Fruit fly (Drosophila melanogaster) whole organism, embryonic: ENCODE measurements around the gene aos.

Source experiments
- ATbp ChIP-seq: fragments of 200-800 bp; sonication (Bioruptor generic); optimal IDR thresholded peaks from 2 replicates; lab custom pipeline; 2017; ENCODE audit warnings: missing biosample characterization, mild to moderate bottlenecking, missing genetic modification characterization, missing genetic modification reagents
- Adf1 ChIP-seq: fragments of 200-800 bp; sonication (Bioruptor generic); IDR thresholded peaks from 2 replicates; pipeline ENCODE4 v1.3.6; 2022; ENCODE audit warnings: missing biosample characterization, missing genetic modification characterization
- Asciz ChIP-seq: fragments of 200-800 bp; sonication (Bioruptor generic); optimal IDR thresholded peaks from 2 replicates; lab custom pipeline; 2017; ENCODE audit warnings: missing biosample characterization, mild to moderate bottlenecking, missing genetic modification characterization, missing genetic modification reagents
- Atf6 ChIP-seq: fragments of 200-800 bp; sonication (Bioruptor generic); IDR thresholded peaks from 2 replicates; pipeline ENCODE4 v1.3.6; 2022; ENCODE audit warnings: missing biosample characterization, missing genetic modification characterization
- Awh ChIP-seq: fragments of 200-800 bp; sonication (Bioruptor generic); IDR thresholded peaks from 2 replicates; pipeline ENCODE4, ENCODE4 v1.3.6; 2022; ENCODE audit warnings: missing biosample characterization, missing genetic modification characterization
- Blimp-1 ChIP-seq: fragments of 200-800 bp; sonication (Bioruptor generic); optimal IDR thresholded peaks from 3 replicates; lab custom pipeline; 2018; ENCODE audit warnings: missing biosample characterization, missing genetic modification characterization, mild to moderate bottlenecking, moderate library complexity, missing genetic modification reagents
- CG12155 ChIP-seq: fragments of 200-800 bp; sonication (Bioruptor generic); optimal IDR thresholded peaks from 3 replicates; lab custom pipeline; 2016; ENCODE audit warnings: missing biosample characterization, missing genetic modification characterization
- CG12659 ChIP-seq: fragments of 200-800 bp; sonication (Bioruptor generic); optimal IDR thresholded peaks from 3 replicates; lab custom pipeline; 2017; ENCODE audit warnings: mild to moderate bottlenecking, missing biosample characterization, missing genetic modification reagents, missing genetic modification characterization
- CG14014 ChIP-seq: fragments of 200-800 bp; sonication (Bioruptor generic); IDR thresholded peaks from 2 replicates; pipeline ENCODE4 v1.3.6; 2022; ENCODE audit warnings: missing biosample characterization, missing genetic modification characterization
- CG15073 ChIP-seq: fragments of 200-800 bp; sonication (Bioruptor generic); optimal IDR thresholded peaks from 2 replicates; lab custom pipeline; 2016; ENCODE audit warnings: missing biosample characterization, missing genetic modification characterization
- CG1602 ChIP-seq: fragments of 200-800 bp; sonication (Bioruptor generic); optimal IDR thresholded peaks from 3 replicates; lab custom pipeline; 2016; ENCODE audit warnings: missing biosample characterization, missing genetic modification characterization
- CG17328 ChIP-seq: fragments of 200-800 bp; sonication (Bioruptor generic); IDR thresholded peaks from 2 replicates; pipeline ENCODE4 v1.3.6; 2022; ENCODE audit warnings: missing biosample characterization, missing genetic modification characterization
- CG32772 ChIP-seq: fragments of 200-800 bp; sonication (Bioruptor generic); IDR thresholded peaks from 2 replicates; pipeline ENCODE4 v1.3.6; 2022; ENCODE audit warnings: missing biosample characterization, missing genetic modification characterization
- CG3838 ChIP-seq: fragments of 200-800 bp; sonication (Bioruptor generic); optimal IDR thresholded peaks from 3 replicates; lab custom pipeline; 2016; ENCODE audit warnings: missing biosample characterization, missing genetic modification characterization
- CG43689 ChIP-seq: fragments of 200-800 bp; sonication (Bioruptor generic); IDR thresholded peaks from 2 replicates; pipeline ENCODE4 v1.3.6; 2022; ENCODE audit warnings: missing biosample characterization, missing genetic modification characterization
- CG5180 ChIP-seq: fragments of 200-800 bp; sonication (Bioruptor generic); optimal IDR thresholded peaks from 3 replicates; lab custom pipeline; 2017; ENCODE audit warnings: missing biosample characterization, missing genetic modification characterization, mild to moderate bottlenecking, moderate library complexity, missing genetic modification reagents
- CG5245 ChIP-seq: fragments of 200-800 bp; sonication (Bioruptor generic); optimal IDR thresholded peaks from 3 replicates; lab custom pipeline; 2016; ENCODE audit warnings: missing biosample characterization, missing genetic modification characterization
- CG6791 ChIP-seq: fragments of 200-800 bp; sonication (Bioruptor generic); IDR thresholded peaks from 3 replicates; pipeline ENCODE4 v1.3.6; 2022; ENCODE audit warnings: missing biosample characterization, missing genetic modification characterization; ENCODE audit not compliant: partially characterized antibody
- CG7271 ChIP-seq: fragments of 200-800 bp; sonication (Bioruptor generic); optimal IDR thresholded peaks from 2 replicates; lab custom pipeline; 2018; ENCODE audit warnings: missing biosample characterization, mild to moderate bottlenecking, missing genetic modification characterization, moderate library complexity
- CG7372 ChIP-seq: fragments of 200-800 bp; sonication (Bioruptor generic); IDR thresholded peaks from 2 replicates; pipeline ENCODE4 v1.3.6; 2022; ENCODE audit warnings: missing biosample characterization, missing genetic modification characterization
- CG7556 ChIP-seq: fragments of 200-800 bp; sonication (Bioruptor generic); optimal IDR thresholded peaks from 2 replicates; lab custom pipeline; 2017; ENCODE audit warnings: missing biosample characterization, mild to moderate bottlenecking, missing genetic modification characterization
- CG7745 ChIP-seq: fragments of 200-800 bp; sonication (Bioruptor generic); optimal IDR thresholded peaks from 2 replicates; lab custom pipeline; 2018; ENCODE audit warnings: missing biosample characterization, mild to moderate bottlenecking, missing genetic modification characterization, moderate library complexity
- CG8089 ChIP-seq: fragments of 200-800 bp; sonication (Bioruptor generic); optimal IDR thresholded peaks from 3 replicates; lab custom pipeline; 2016; ENCODE audit warnings: missing biosample characterization, missing genetic modification characterization
- CG8765 ChIP-seq: fragments of 200-800 bp; sonication (Bioruptor generic); IDR thresholded peaks from 2 replicates; pipeline ENCODE4 v1.3.6; 2022; ENCODE audit warnings: missing biosample characterization, missing genetic modification characterization
- CG9215 ChIP-seq: fragments of 200-800 bp; sonication (Bioruptor generic); IDR thresholded peaks from 2 replicates; pipeline ENCODE4 v1.3.6; 2022; ENCODE audit warnings: missing biosample characterization, missing genetic modification characterization
- CG9797 ChIP-seq: fragments of 200-800 bp; sonication (Bioruptor generic); optimal IDR thresholded peaks from 3 replicates; lab custom pipeline; 2018; ENCODE audit warnings: missing biosample characterization, mild to moderate bottlenecking, missing genetic modification characterization
- Dll ChIP-seq: fragments of 200-800 bp; sonication (Bioruptor generic); IDR thresholded peaks from 4 replicates; pipeline ENCODE4 v1.3.6; 2022; ENCODE audit warnings: missing biosample characterization, missing genetic modification characterization; ENCODE audit not compliant: partially characterized antibody
- Drgx ChIP-seq: fragments of 200-800 bp; sonication (Bioruptor generic); IDR thresholded peaks from 2 replicates; pipeline ENCODE4 v1.3.6; 2022; ENCODE audit warnings: missing biosample characterization, missing genetic modification characterization
- Fer1 ChIP-seq: fragments of 200-800 bp; sonication (Bioruptor generic); optimal IDR thresholded peaks from 2 replicates; lab custom pipeline; 2017; ENCODE audit warnings: missing biosample characterization, mild to moderate bottlenecking, missing genetic modification characterization
- HHEX ChIP-seq: fragments of 200-800 bp; sonication (Bioruptor generic); optimal IDR thresholded peaks from 3 replicates; lab custom pipeline; 2017; ENCODE audit warnings: missing biosample characterization, mild to moderate bottlenecking, missing genetic modification characterization, missing genetic modification reagents
- Hr78 ChIP-seq, 2 experiments: fragments of 200-800 bp in 1 of 2; fragments of >200 bp in 1 of 2; sonication (Bioruptor generic) in 1 of 2; optimal IDR thresholded peaks; 2 replicates each; lab custom pipeline; 2017 to 2019; ENCODE audit warnings: missing biosample characterization in 2 of 2, missing genetic modification characterization in 2 of 2, mild to moderate bottlenecking in 1 of 2, moderate library complexity in 1 of 2
- NK7.1 ChIP-seq: fragments of 200-800 bp; sonication (Bioruptor generic); optimal IDR thresholded peaks from 3 replicates; lab custom pipeline; 2016; ENCODE audit warnings: missing biosample characterization, missing genetic modification characterization
- Rfx ChIP-seq: fragments of 200-800 bp; sonication (Bioruptor generic); IDR thresholded peaks from 2 replicates; pipeline ENCODE4 v1.3.6; 2022; ENCODE audit warnings: missing biosample characterization, missing genetic modification characterization
- Sox100B ChIP-seq: fragments of 200-800 bp; sonication (Bioruptor generic); optimal IDR thresholded peaks from 3 replicates; lab custom pipeline; 2018; ENCODE audit warnings: missing biosample characterization, mild to moderate bottlenecking, missing genetic modification characterization
- Ssrp ChIP-seq: fragments of 200-800 bp; sonication (Bioruptor generic); optimal IDR thresholded peaks from 2 replicates; lab custom pipeline; 2018; ENCODE audit warnings: missing biosample characterization, mild to moderate bottlenecking, missing genetic modification characterization, moderate library complexity
- TFAM ChIP-seq: fragments of 200-800 bp; sonication (Bioruptor generic); optimal IDR thresholded peaks from 2 replicates; lab custom pipeline; 2017; ENCODE audit warnings: missing biosample characterization, missing genetic modification characterization, inconsistent platforms
- ash1 ChIP-seq: fragments of 200-800 bp; sonication (Bioruptor generic); optimal IDR thresholded peaks from 2 replicates; lab custom pipeline; 2018; ENCODE audit warnings: missing biosample characterization, mild to moderate bottlenecking, missing genetic modification characterization
- az2 ChIP-seq: fragments of 200-800 bp; sonication (Bioruptor generic); optimal IDR thresholded peaks from 3 replicates; lab custom pipeline; 2016; ENCODE audit warnings: missing biosample characterization, missing genetic modification characterization
- bsh ChIP-seq, 2 experiments: fragments of 200-800 bp; sonication (Bioruptor generic); optimal IDR thresholded peaks; 2 replicates each; lab custom pipeline; 2017 to 2018; ENCODE audit warnings: mild to moderate bottlenecking in 2 of 2, missing biosample characterization in 2 of 2, missing genetic modification characterization in 2 of 2, moderate library complexity in 1 of 2
- chm ChIP-seq: fragments of 200-800 bp; sonication (Bioruptor generic); IDR thresholded peaks from 2 replicates; pipeline ENCODE4 v1.3.6; 2022; ENCODE audit warnings: missing biosample characterization, missing genetic modification characterization
- crp ChIP-seq, 2 experiments: fragments of 200-800 bp; sonication (Bioruptor generic); optimal IDR thresholded peaks; 2 replicates in 1 of 2; 3 replicates in 1 of 2; lab custom pipeline; 2017; ENCODE audit warnings: missing biosample characterization in 2 of 2, missing genetic modification characterization in 2 of 2, mild to moderate bottlenecking in 1 of 2, moderate library complexity in 1 of 2
- cwo ChIP-seq: fragments of 200-800 bp; sonication (Bioruptor generic); optimal IDR thresholded peaks from 3 replicates; lab custom pipeline; 2017; ENCODE audit warnings: missing biosample characterization, missing genetic modification characterization, mild to moderate bottlenecking, moderate library complexity, missing genetic modification reagents
- fd96Cb ChIP-seq: fragments of 200-800 bp; sonication (Bioruptor generic); optimal IDR thresholded peaks from 2 replicates; lab custom pipeline; 2018; ENCODE audit warnings: missing biosample characterization, mild to moderate bottlenecking, missing genetic modification characterization, moderate library complexity
- grn ChIP-seq: fragments of 200-800 bp; sonication (Bioruptor generic); optimal IDR thresholded peaks from 3 replicates; lab custom pipeline; 2017; ENCODE audit warnings: missing biosample characterization, missing genetic modification characterization
- ham ChIP-seq: fragments of 200-800 bp; sonication (Bioruptor generic); IDR thresholded peaks from 2 replicates; pipeline ENCODE4 v1.3.6; 2022; ENCODE audit warnings: missing biosample characterization, missing genetic modification characterization
- hkb ChIP-seq, 2 experiments: fragments of 200-800 bp in 1 of 2; fragments of >200 bp in 1 of 2; sonication (Bioruptor generic) in 1 of 2; IDR thresholded peaks in 1 of 2; optimal IDR thresholded peaks in 1 of 2; 2 replicates each; pipeline versions ENCODE4 v1.3.6 to Lab custom; 2017 to 2022; ENCODE audit warnings: missing biosample characterization in 1 of 2, missing genetic modification characterization in 1 of 2
- phol ChIP-seq: fragments of 200-800 bp; sonication (Bioruptor generic); optimal IDR thresholded peaks from 3 replicates; lab custom pipeline; 2018; ENCODE audit warnings: missing biosample characterization, mild to moderate bottlenecking, missing genetic modification characterization, moderate library complexity
- pum ChIP-seq: fragments of 200-800 bp; sonication (Bioruptor generic); optimal IDR thresholded peaks from 2 replicates; lab custom pipeline; 2016; ENCODE audit warnings: missing biosample characterization, missing genetic modification characterization
- sens ChIP-seq: fragments of 200-800 bp; sonication (Bioruptor generic); peaks from one replicate; lab custom pipeline; 2016; ENCODE audit warnings: missing biosample characterization, missing genetic modification characterization
- tx ChIP-seq: fragments of 200-800 bp; sonication (Bioruptor generic); optimal IDR thresholded peaks from 2 replicates; lab custom pipeline; 2016; ENCODE audit warnings: missing biosample characterization, missing genetic modification characterization
- vnd ChIP-seq: fragments of 200-800 bp; sonication (Bioruptor generic); IDR thresholded peaks from 3 replicates; pipeline ENCODE4 v1.3.6; 2022; ENCODE audit warnings: missing biosample characterization, missing genetic modification characterization; ENCODE audit not compliant: partially characterized antibody

Gene aos

dm6 chr3L:16442628-16443027 is 40.8 kb downstream of the aos start (continued):
- TF ChIP-seq CG8765: no peak
- TF ChIP-seq Ssrp (tag; lab: Kevin White, UChicago): no peak
- TF ChIP-seq Adf1 (GFP tag; lab: Robert Waterston, UW): no peak
- TF ChIP-seq cwo (GFP tag; lab: Kevin White, UChicago): no peak
- no peak for TF ChIP-seq CG1602 (GFP tag; lab: Kevin White, UChicago)
- peak; percentile 27 for TF ChIP-seq Asciz (GFP tag; lab: Kevin White, UChicago)
- no peak for TF ChIP-seq Drgx
- no peak for TF ChIP-seq Fer1 (GFP tag; lab: Kevin White, UChicago)
- no peak for TF ChIP-seq CG3838
- TF ChIP-seq fd96Cb (tag; lab: Kevin White, UChicago): no peak
- TF ChIP-seq NK7.1: no peak
- no peak for TF ChIP-seq CG32772
- TF ChIP-seq Awh (GFP tag; lab: Robert Waterston, UW): no peak
- TF ChIP-seq phol (tag; lab: Kevin White, UChicago): peak; percentile 41
- TF ChIP-seq bsh (GFP tag; optimal IDR thresholded peaks at IDR 0.05; lab: Kevin White, UChicago): peak in 1 of 2 experiments; percentile 44
- no peak for TF ChIP-seq hkb (optimal IDR thresholded peaks at IDR 0.05; lab: Kevin White, UChicago)
- TF ChIP-seq hkb (GFP tag; IDR thresholded peaks at IDR 0.05; lab: Robert Waterston, UW): no peak
- no peak for TF ChIP-seq chm
- no peak for TF ChIP-seq Sox100B (GFP tag; lab: Kevin White, UChicago)
- no peak for TF ChIP-seq Rfx (GFP tag; lab: Robert Waterston, UW)
- TF ChIP-seq CG9215 (GFP tag; lab: Robert Waterston, UW): no peak
- TF ChIP-seq grn (GFP tag; lab: Kevin White, UChicago): no peak
- no peak for TF ChIP-seq ham (GFP tag; lab: Robert Waterston, UW)
- peak; percentile 23 for TF ChIP-seq sens
- TF ChIP-seq CG9797: no peak
- no peak for TF ChIP-seq CG17328 (GFP tag; lab: Robert Waterston, UW)
- TF ChIP-seq CG7271: no peak
- TF ChIP-seq ATbp (GFP tag; lab: Kevin White, UChicago): peak; percentile 8
- TF ChIP-seq CG12155 (GFP tag; lab: Kevin White, UChicago): no peak
- TF ChIP-seq HHEX (GFP tag; lab: Kevin White, UChicago): no peak
- no peak for TF ChIP-seq Atf6 (GFP tag; lab: Robert Waterston, UW)
- TF ChIP-seq ash1 (GFP tag; lab: Kevin White, UChicago): no peak
- no peak for TF ChIP-seq CG12659 (GFP tag; lab: Kevin White, UChicago)
- TF ChIP-seq CG43689 (GFP tag; lab: Robert Waterston, UW): no peak
- no peak for TF ChIP-seq crp (GFP tag; optimal IDR thresholded peaks at IDR 0.05; lab: Kevin White, UChicago)
- no peak for TF ChIP-seq CG15073 (GFP tag; lab: Kevin White, UChicago)
- no peak for TF ChIP-seq CG7372 (GFP tag; lab: Robert Waterston, UW)
- no peak for TF ChIP-seq tx (GFP tag; lab: Kevin White, UChicago)
- no peak for TF ChIP-seq CG7745 (tag; lab: Kevin White, UChicago)
- TF ChIP-seq az2 (GFP tag; lab: Kevin White, UChicago): peak; percentile 1
- TF ChIP-seq pum (GFP tag; lab: Kevin White, UChicago): no peak
- no peak for TF ChIP-seq CG14014 (GFP tag; lab: Robert Waterston, UW)
- TF ChIP-seq vnd (GFP tag; lab: Robert Waterston, UW): no peak
- no peak for TF ChIP-seq TFAM (GFP tag; lab: Kevin White, UChicago)
- no peak for TF ChIP-seq CG6791
- TF ChIP-seq CG8089 (GFP tag; lab: Kevin White, UChicago): no peak
- TF ChIP-seq CG7556 (GFP tag; lab: Kevin White, UChicago): no peak
- TF ChIP-seq CG5180 (GFP tag; lab: Kevin White, UChicago): no peak
- TF ChIP-seq CG5245: no peak
- no peak for TF ChIP-seq Hr78 (GFP tag; optimal IDR thresholded peaks at IDR 0.05; lab: Kevin White, UChicago)
- TF ChIP-seq Blimp-1 (GFP tag; lab: Kevin White, UChicago): peak; percentile 35
- no peak for TF ChIP-seq Dll
